Worm (Caenorhabditis elegans): ENCODE results near the gene F26A1.9.

DNA sequence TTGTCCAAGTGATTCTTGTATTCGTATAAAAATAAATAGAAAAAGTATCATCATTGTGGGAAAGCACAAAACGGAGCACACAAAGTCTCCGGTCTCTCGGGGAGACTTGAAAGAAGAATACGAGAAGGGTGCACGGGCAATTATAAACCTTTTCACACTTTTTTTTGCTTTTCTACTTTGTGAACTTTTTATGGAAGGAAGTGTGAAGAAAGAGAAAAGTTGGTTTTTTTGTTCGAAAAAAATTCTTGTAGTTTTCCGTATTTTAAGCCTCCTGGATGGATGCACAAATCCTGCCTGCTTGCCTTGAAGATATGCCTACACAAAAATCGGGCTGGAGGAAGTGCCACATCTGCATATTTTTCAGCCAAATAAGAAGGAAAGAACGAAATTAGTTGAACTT, 51.3 kb downstream of the F26A1.9 start, which contains the start of gene B0393.7:
- TF ChIP-seq ceh-13 (GFP tag; optimal IDR thresholded peaks at IDR 0.05) (no peak), B0310.2 (tag; optimal IDR thresholded peaks at IDR 0.05) (no peak), pes-1 (GFP tag; IDR thresholded peaks at IDR 0.05) (no peak), ama-1 (optimal IDR thresholded peaks at IDR 0.05) (no peak)

All from whole organism, early embryonic.